Fruit fly (Drosophila melanogaster) whole organism, prepupa: ENCODE data around the gene CG33169.

Source experiments
- Blimp-1 ChIP-seq: fragments of 200-800 bp; sonication (Bioruptor generic); optimal IDR thresholded peaks from 3 replicates; lab custom pipeline; 2017; ENCODE audit warnings: missing biosample characterization, missing genetic modification characterization, mild to moderate bottlenecking, moderate library complexity, missing genetic modification reagents
- CG10631 ChIP-seq: fragments of 200-800 bp; sonication (Bioruptor generic); optimal IDR thresholded peaks from 2 replicates; lab custom pipeline; 2016; ENCODE audit warnings: missing biosample characterization, missing genetic modification characterization
- CG11294 ChIP-seq: fragments of 200-800 bp; sonication (Bioruptor generic); IDR thresholded peaks from 2 replicates; pipeline ENCODE4 v1.3.6; 2022; ENCODE audit warnings: missing biosample characterization, missing genetic modification characterization
- CG15336 ChIP-seq: fragments of 200-800 bp; sonication (Bioruptor generic); IDR thresholded peaks from 2 replicates; pipeline ENCODE4 v1.3.6; 2022; ENCODE audit warnings: missing biosample characterization, missing genetic modification characterization
- CG1621 ChIP-seq: fragments of 200-800 bp; sonication (Bioruptor generic); optimal IDR thresholded peaks from 3 replicates; lab custom pipeline; 2018; ENCODE audit warnings: missing biosample characterization, mild to moderate bottlenecking, missing genetic modification characterization
- CG16779 ChIP-seq: fragments of 200-800 bp; sonication (Bioruptor generic); optimal IDR thresholded peaks from 3 replicates; lab custom pipeline; 2017; ENCODE audit warnings: missing biosample characterization, mild to moderate bottlenecking, missing genetic modification characterization
- CG3032 ChIP-seq: fragments of 200-800 bp; optimal IDR thresholded peaks from 2 replicates; lab custom pipeline; 2019; ENCODE audit warnings: missing biosample characterization, mild to moderate bottlenecking, missing genetic modification characterization, moderate library complexity
- CG32006 ChIP-seq: fragments of 200-800 bp; sonication (Bioruptor generic); optimal IDR thresholded peaks from 3 replicates; lab custom pipeline; 2017; ENCODE audit warnings: missing biosample characterization, mild to moderate bottlenecking, missing genetic modification characterization
- CG4318 ChIP-seq: fragments of 200-800 bp; sonication (Bioruptor generic); optimal IDR thresholded peaks from 3 replicates; lab custom pipeline; 2017; ENCODE audit warnings: missing biosample characterization, mild to moderate bottlenecking, missing genetic modification characterization
- CG6163 ChIP-seq: fragments of 200-800 bp; sonication (Bioruptor generic); IDR thresholded peaks from 3 replicates; pipeline ENCODE4 v1.3.6; 2022; ENCODE audit warnings: missing biosample characterization, missing genetic modification characterization
- CG6792 ChIP-seq: fragments of 200-800 bp; sonication (Bioruptor generic); optimal IDR thresholded peaks from 3 replicates; lab custom pipeline; 2016; ENCODE audit warnings: missing biosample characterization, missing genetic modification characterization
- CG6808 ChIP-seq: fragments of 200-800 bp; sonication (Bioruptor generic); optimal IDR thresholded peaks from 3 replicates; lab custom pipeline; 2017; ENCODE audit warnings: missing biosample characterization, missing genetic modification characterization, mild to moderate bottlenecking, moderate library complexity, missing genetic modification reagents
- CG6854 ChIP-seq: fragments of 200-800 bp; sonication (Bioruptor generic); optimal IDR thresholded peaks from 2 replicates; lab custom pipeline; 2017; ENCODE audit warnings: missing biosample characterization, mild to moderate bottlenecking, missing genetic modification characterization
- CG7368 ChIP-seq: fragments of 200-800 bp; sonication (Bioruptor generic); optimal IDR thresholded peaks from 3 replicates; lab custom pipeline; 2016; ENCODE audit warnings: missing biosample characterization, missing genetic modification characterization
- CG8119 ChIP-seq: fragments of 200-800 bp; sonication (Bioruptor generic); IDR thresholded peaks from 3 replicates; pipeline ENCODE4 v1.3.6; 2022; ENCODE audit warnings: missing biosample characterization, missing genetic modification characterization
- CG8319 ChIP-seq: fragments of 200-800 bp; sonication (Bioruptor generic); optimal IDR thresholded peaks from 3 replicates; lab custom pipeline; 2016; ENCODE audit warnings: missing biosample characterization, missing genetic modification characterization
- CG9139 ChIP-seq: fragments of 200-800 bp; sonication (Bioruptor generic); optimal IDR thresholded peaks from 3 replicates; lab custom pipeline; 2017; ENCODE audit warnings: missing biosample characterization, mild to moderate bottlenecking, missing genetic modification characterization
- Eip75B ChIP-seq: fragments of 200-800 bp; sonication (Bioruptor generic); optimal IDR thresholded peaks from 3 replicates; lab custom pipeline; 2016; ENCODE audit warnings: missing biosample characterization, missing genetic modification characterization
- Eip78C ChIP-seq: fragments of 200-800 bp; sonication (Bioruptor generic); peaks from one replicate; lab custom pipeline; 2016; ENCODE audit warnings: missing biosample characterization, missing genetic modification characterization
- Eip93F ChIP-seq: fragments of 200-800 bp; sonication (Bioruptor generic); optimal IDR thresholded peaks from 2 replicates; lab custom pipeline; 2016; ENCODE audit warnings: missing biosample characterization, mild to moderate bottlenecking, missing genetic modification characterization
- Ets21C ChIP-seq: fragments of 200-800 bp; sonication (Bioruptor generic); optimal IDR thresholded peaks from 3 replicates; lab custom pipeline; 2016; ENCODE audit warnings: missing biosample characterization, missing genetic modification characterization
- Hr38 ChIP-seq: sonication (Bioruptor generic); optimal IDR thresholded peaks from 2 replicates; lab custom pipeline; 2016; ENCODE audit warnings: missing biosample characterization, missing genetic modification characterization
- Hr39 ChIP-seq: fragments of 200-800 bp; sonication (Bioruptor generic); optimal IDR thresholded peaks from 2 replicates; lab custom pipeline; 2016; ENCODE audit warnings: missing biosample characterization, missing genetic modification characterization
- Hr4 ChIP-seq: fragments of 200-800 bp; sonication (Bioruptor generic); optimal IDR thresholded peaks from 3 replicates; lab custom pipeline; 2016; ENCODE audit warnings: missing biosample characterization, missing genetic modification characterization
- Lpt ChIP-seq: fragments of 200-800 bp; sonication (Bioruptor generic); optimal IDR thresholded peaks from 3 replicates; lab custom pipeline; 2016; ENCODE audit warnings: missing biosample characterization, missing genetic modification characterization
- Met ChIP-seq: fragments of 200-800 bp; sonication (Bioruptor generic); optimal IDR thresholded peaks from 3 replicates; lab custom pipeline; 2016; ENCODE audit warnings: missing biosample characterization, missing genetic modification characterization
- Smox ChIP-seq: fragments of 200-800 bp; sonication (Bioruptor generic); optimal IDR thresholded peaks from 3 replicates; lab custom pipeline; 2016; ENCODE audit warnings: missing biosample characterization, missing genetic modification characterization
- Sox102F ChIP-seq: fragments of 200-800 bp; sonication (Bioruptor generic); optimal IDR thresholded peaks from 2 replicates; lab custom pipeline; 2016; ENCODE audit warnings: missing biosample characterization, mild to moderate bottlenecking, missing genetic modification characterization
- Sox14 ChIP-seq: fragments of 200-800 bp; sonication (Bioruptor generic); optimal IDR thresholded peaks from 3 replicates; lab custom pipeline; 2016; ENCODE audit warnings: missing biosample characterization, missing genetic modification characterization
- Sox15 ChIP-seq: fragments of 200-800 bp; sonication (Bioruptor generic); optimal IDR thresholded peaks from 3 replicates; lab custom pipeline; 2016; ENCODE audit warnings: missing biosample characterization, missing genetic modification characterization
- achi ChIP-seq: fragments of 200-800 bp; sonication (Bioruptor generic); optimal IDR thresholded peaks from 3 replicates; lab custom pipeline; 2016; ENCODE audit warnings: missing biosample characterization, missing genetic modification characterization
- acj6 ChIP-seq: fragments of 200-800 bp; sonication (Bioruptor generic); optimal IDR thresholded peaks from 3 replicates; lab custom pipeline; 2016; ENCODE audit warnings: missing biosample characterization, missing genetic modification characterization
- dsx ChIP-seq: fragments of 200-800 bp; optimal IDR thresholded peaks from 3 replicates; lab custom pipeline; 2019; ENCODE audit warnings: missing biosample characterization, mild to moderate bottlenecking, missing genetic modification characterization, moderate library complexity; ENCODE audit not compliant: poor library complexity, severe bottlenecking
- eg ChIP-seq: fragments of 200-800 bp; sonication (Bioruptor generic); IDR thresholded peaks from 3 replicates; pipeline ENCODE4 v1.3.6; 2022; ENCODE audit warnings: missing biosample characterization, missing genetic modification characterization
- esn ChIP-seq: fragments of 200-800 bp; sonication (Bioruptor generic); optimal IDR thresholded peaks from 2 replicates; lab custom pipeline; 2016; ENCODE audit warnings: missing biosample characterization, mild to moderate bottlenecking, missing genetic modification characterization, moderate library complexity
- fd59A ChIP-seq: fragments of 200-800 bp; sonication (Bioruptor generic); optimal IDR thresholded peaks from 2 replicates; lab custom pipeline; 2017; ENCODE audit warnings: missing biosample characterization, mild to moderate bottlenecking, missing genetic modification characterization, missing genetic modification reagents
- fd85E ChIP-seq: fragments of 200-800 bp; sonication (Bioruptor generic); optimal IDR thresholded peaks from 3 replicates; lab custom pipeline; 2016; ENCODE audit warnings: missing biosample characterization, missing genetic modification characterization
- fkh ChIP-seq: fragments of 200-800 bp; sonication (Bioruptor generic); optimal IDR thresholded peaks from 3 replicates; lab custom pipeline; 2017; ENCODE audit warnings: missing biosample characterization, mild to moderate bottlenecking, missing genetic modification characterization, moderate library complexity
- pdm3 ChIP-seq: fragments of 200-800 bp; sonication (Bioruptor generic); optimal IDR thresholded peaks from 3 replicates; lab custom pipeline; 2016; ENCODE audit warnings: missing biosample characterization, missing genetic modification characterization
- salr ChIP-seq, 2 experiments: fragments of 200-800 bp; sonication (Bioruptor generic); optimal IDR thresholded peaks; 3 replicates each; lab custom pipeline; 2016 to 2018; ENCODE audit warnings: missing biosample characterization in 2 of 2, missing genetic modification characterization in 2 of 2, mild to moderate bottlenecking in 1 of 2
- svp ChIP-seq: fragments of 200-800 bp; sonication (Bioruptor generic); peaks from one replicate; lab custom pipeline; 2016; ENCODE audit warnings: missing biosample characterization, missing genetic modification characterization
- topi ChIP-seq: fragments of 200-800 bp; sonication (Bioruptor generic); optimal IDR thresholded peaks from 3 replicates; lab custom pipeline; 2016; ENCODE audit warnings: missing biosample characterization, missing genetic modification characterization
- vri ChIP-seq: fragments of 200-800 bp; sonication (Bioruptor generic); optimal IDR thresholded peaks from 3 replicates; lab custom pipeline; 2016; ENCODE audit warnings: missing biosample characterization, mild to moderate bottlenecking, missing genetic modification characterization

CG33169 gene

dm6 chr3L:22847679-22848118 lies 16.0 kb upstream of the CG33169 start (continued):
- TF ChIP-seq acj6 (no peak), eg (GFP tag; lab: Robert Waterston, UW) (peak; percentile 40; the same call in 2 of the 3 replicates), Met (GFP tag; lab: Kevin White, UChicago) (peak; percentile 20), CG8119 (0 out of 3 replicates have a peak, but pooled peaks have one; percentile 19), fkh (GFP tag; lab: Kevin White, UChicago) (no peak), CG7368 (GFP tag; lab: Kevin White, UChicago) (no peak), fd85E (no peak), Hr38 (GFP tag; lab: Kevin White, UChicago) (no peak), fd59A (no peak), CG4318 (GFP tag; lab: Kevin White, UChicago) (no peak), Sox15 (GFP tag; lab: Kevin White, UChicago) (no peak), topi (GFP tag; lab: Kevin White, UChicago) (peak; percentile 9), CG11294 (GFP tag; lab: Robert Waterston, UW) (no peak), achi (GFP tag; lab: Kevin White, UChicago) (peak; percentile 14), Lpt (GFP tag; lab: Kevin White, UChicago) (no peak), Eip93F (no peak), Blimp-1 (GFP tag; lab: Kevin White, UChicago) (no peak), Hr4 (GFP tag; lab: Kevin White, UChicago) (no peak), salr (GFP tag; optimal IDR thresholded peaks at IDR 0.05; lab: Kevin White, UChicago) (no peak), CG32006 (GFP tag; lab: Kevin White, UChicago) (no peak), CG15336 (GFP tag; lab: Robert Waterston, UW) (no peak), Sox14 (GFP tag; lab: Kevin White, UChicago) (peak; percentile 9), Hr39 (GFP tag; lab: Kevin White, UChicago) (no peak), CG6854 (GFP tag; lab: Kevin White, UChicago) (peak; percentile 37), CG1621 (tag; lab: Kevin White, UChicago) (no peak), vri (peak; percentile 10)

dm6 chr3L:22848940-22849339 lies 14.7 kb upstream of the CG33169 start:
- TF ChIP-seq CG32006 (GFP tag; lab: Kevin White, UChicago) (no peak), dsx (GFP tag; lab: Kevin White, UChicago) (peak; percentile 86), achi (GFP tag; lab: Kevin White, UChicago) (no peak), vri (no peak)

dm6 chr3L:22851172-22852128 lies 12.2 kb upstream of the CG33169 start:
- TF ChIP-seq CG10631 (GFP tag; lab: Kevin White, UChicago) (peak; percentile 37), CG4318 (GFP tag; lab: Kevin White, UChicago) (no peak), dsx (GFP tag; lab: Kevin White, UChicago) (peak; percentile 99), CG3032 (tag; lab: Kevin White, UChicago) (peak; percentile 77), fd85E (peak; percentile 41), Ets21C (GFP tag; lab: Kevin White, UChicago) (no peak), Sox102F (GFP tag; lab: Kevin White, UChicago) (peak; percentile 72), esn (GFP tag; lab: Kevin White, UChicago) (peak; percentile 33), Smox (GFP tag; lab: Kevin White, UChicago) (no peak), pdm3 (GFP tag; lab: Kevin White, UChicago) (peak; percentile 58), CG1621 (tag; lab: Kevin White, UChicago) (peak; percentile 85), Hr4 (GFP tag; lab: Kevin White, UChicago) (no peak), CG6163 (GFP tag; lab: Robert Waterston, UW) (peak; percentile 79; the same call in 2 of the 3 replicates), Sox14 (GFP tag; lab: Kevin White, UChicago) (peak; percentile 83), CG9139 (GFP tag; lab: Kevin White, UChicago) (peak; percentile 96), CG8119 (peak; percentile 81), CG6854 (GFP tag; lab: Kevin White, UChicago) (peak; percentile 90), CG7368 (GFP tag; lab: Kevin White, UChicago) (peak; percentile 52), CG6792 (GFP tag; lab: Kevin White, UChicago) (peak; percentile 18), CG6808 (GFP tag; lab: Kevin White, UChicago) (peak; percentile 96), CG16779 (tag; lab: Kevin White, UChicago) (peak; percentile 84), svp (GFP tag; lab: Kevin White, UChicago) (peak; percentile 78), Hr39 (GFP tag; lab: Kevin White, UChicago) (no peak), Eip78C (peak; percentile 89), fd59A (peak; percentile 61), Hr38 (GFP tag; lab: Kevin White, UChicago) (no peak), topi (GFP tag; lab: Kevin White, UChicago) (peak; percentile 26), CG8319 (GFP tag; lab: Kevin White, UChicago) (peak; percentile 22), Met (GFP tag; lab: Kevin White, UChicago) (peak; percentile 34), Eip75B (peak; percentile 78)
